Worm (Caenorhabditis elegans) whole organism, L4 larva: ENCODE measurements around the gene srab-18.

Experiments
- Y5F2A.4 ChIP-seq: fragments of 200-800 bp; sonication (Bioruptor generic); optimal IDR thresholded peaks from 2 replicates; lab custom pipeline; 2018; ENCODE audit warnings: mild to moderate bottlenecking, missing genetic modification characterization, missing compliant biosample characterization
- ceh-44 ChIP-seq: fragments of 200-800 bp; sonication (Bioruptor generic); IDR thresholded peaks from 2 replicates; pipeline ENCODE4 v1.3.6; 2022; ENCODE audit warnings: missing genetic modification reagents, missing genetic modification characterization, missing compliant biosample characterization
- egl-27 ChIP-seq: sonication (generic microtip); optimal IDR thresholded peaks from 3 replicates; lab custom pipeline; 2017; ENCODE audit warnings: missing biosample characterization, missing genetic modification reagents, missing genetic modification characterization
- fos-1 ChIP-seq: fragments of 150-350 bp; optimal IDR thresholded peaks from 2 replicates; lab custom pipeline; 2014; ENCODE audit warnings: missing biosample characterization, missing genetic modification characterization
- unc-62 ChIP-seq, 3 experiments: fragments of 150-350 bp in 1 of 3; sonication (generic microtip); optimal IDR thresholded peaks in 2 of 3; peaks in 1 of 3; 1 replicate in 1 of 3; 2 replicates in 2 of 3; lab custom pipeline; 2014 to 2017; ENCODE audit warnings: missing biosample characterization in 3 of 3, missing genetic modification characterization in 3 of 3, missing genetic modification reagents in 3 of 3, missing genotype in 1 of 3
- ztf-11 ChIP-seq: fragments of 150-350 bp; optimal IDR thresholded peaks from 2 replicates; lab custom pipeline; 2014; ENCODE audit warnings: missing biosample characterization, missing genetic modification characterization

ce11 chrV:9885918-9886488 is 14.8 kb upstream of the srab-18 start, which contains the start of gene clp-9:
- TF ChIP-seq egl-27 (tag; lab: Kevin White, UChicago): no peak
- TF ChIP-seq fos-1 (tag; lab: Kevin White, UChicago): no peak
- TF ChIP-seq ztf-11 (tag; lab: Kevin White, UChicago): no peak
- TF ChIP-seq unc-62 (GFP tag; optimal IDR thresholded peaks at IDR 0.05 in 1 of 2; lab: Kevin White, UChicago): peak in 1 of 2 experiments; percentile 92
- TF ChIP-seq unc-62 (tag; optimal IDR thresholded peaks at IDR 0.05; lab: Kevin White, UChicago): no peak
- no peak for TF ChIP-seq Y5F2A.4
- no peak for TF ChIP-seq ceh-44 (GFP tag; lab: Robert Waterston, UW)
